Worm (Caenorhabditis elegans) whole organism, young adult: ENCODE measurements around the gene C52E4.7.

Experiments used
- B0261.1 ChIP-seq: sonication (generic microtip); optimal IDR thresholded peaks from 2 replicates; lab custom pipeline; 2016; ENCODE audit warnings: mild to moderate bottlenecking, missing genetic modification characterization, moderate library complexity, missing compliant biosample characterization
- F22D6.2 ChIP-seq: sonication (generic microtip); optimal IDR thresholded peaks from 2 replicates; lab custom pipeline; 2016; ENCODE audit warnings: mild to moderate bottlenecking, missing genetic modification characterization, missing compliant biosample characterization
- F33H1.4 ChIP-seq: fragments of 200-800 bp; sonication (Bioruptor generic); IDR thresholded peaks from 2 replicates; pipeline ENCODE4 v1.3.6; 2022; ENCODE audit warnings: missing genetic modification reagents, missing genetic modification characterization, missing compliant biosample characterization
- F49E8.2 ChIP-seq: sonication (generic microtip); optimal IDR thresholded peaks from 3 replicates; lab custom pipeline; 2017; ENCODE audit warnings: missing genetic modification characterization, mild to moderate bottlenecking, missing compliant biosample characterization, antibody characterized with exemption, moderate library complexity; ENCODE audit not compliant: insufficient read depth
- F52B5.7 ChIP-seq: sonication (generic microtip); optimal IDR thresholded peaks from 2 replicates; lab custom pipeline; 2016; ENCODE audit warnings: mild to moderate bottlenecking, missing genetic modification characterization, missing compliant biosample characterization
- F57A8.1 ChIP-seq: fragments of 200-800 bp; sonication (Bioruptor generic); optimal IDR thresholded peaks from 2 replicates; lab custom pipeline; 2018; ENCODE audit warnings: mild to moderate bottlenecking, missing genetic modification characterization, moderate library complexity, missing compliant biosample characterization
- Y53F4B.3 ChIP-seq: fragments of 200-800 bp; sonication (Bioruptor generic); IDR thresholded peaks from 2 replicates; pipeline ENCODE4 v1.3.6; 2022; ENCODE audit warnings: missing genetic modification reagents, missing genetic modification characterization, missing compliant biosample characterization
- Y53G8AR.9 ChIP-seq: fragments of 200-800 bp; sonication (Bioruptor generic); conservative IDR thresholded peaks from 2 replicates; pipeline ENCODE4 v1.3.6; 2022; ENCODE audit warnings: missing genetic modification reagents, missing genetic modification characterization, missing compliant biosample characterization
- Y56A3A.18 ChIP-seq: fragments of 200-800 bp; sonication (Bioruptor generic); IDR thresholded peaks from 2 replicates; pipeline ENCODE4 v1.3.6; 2022; ENCODE audit warnings: missing genetic modification reagents, missing genetic modification characterization, missing compliant biosample characterization
- Y79H2A.3 ChIP-seq: fragments of 200-800 bp; sonication (Bioruptor generic); conservative IDR thresholded peaks from 2 replicates; pipeline ENCODE4 v1.3.6; 2022; ENCODE audit warnings: missing genetic modification reagents, missing genetic modification characterization, missing compliant biosample characterization
- akir-1 ChIP-seq: fragments of 200-800 bp; sonication (Bioruptor generic); optimal IDR thresholded peaks from 2 replicates; lab custom pipeline; 2018; ENCODE audit warnings: mild to moderate bottlenecking, missing genetic modification characterization, moderate library complexity, missing compliant biosample characterization
- ama-1 ChIP-seq, 3 experiments: fragments of 150-350 bp in 1 of 3; sonication (generic microtip) in 2 of 3; optimal IDR thresholded peaks; 2 replicates each; lab custom pipeline; 2014 to 2018; ENCODE audit warnings: missing biosample characterization in 2 of 3, missing genetic modification characterization in 2 of 3, missing genetic modification reagents in 2 of 3
- aptf-2 ChIP-seq: fragments of 200-800 bp; sonication (Bioruptor generic); conservative IDR thresholded peaks from 2 replicates; pipeline ENCODE4 v1.3.6; 2022; ENCODE audit warnings: missing genetic modification reagents, missing genetic modification characterization, missing compliant biosample characterization
- aptf-3 ChIP-seq: fragments of 200-800 bp; sonication (Bioruptor generic); IDR thresholded peaks from 2 replicates; pipeline ENCODE4 v1.3.6; 2022; ENCODE audit warnings: missing genetic modification characterization, missing compliant biosample characterization
- attf-3 ChIP-seq: fragments of 200-800 bp; sonication (Bioruptor generic); conservative IDR thresholded peaks from 2 replicates; pipeline ENCODE4 v1.3.6; 2022; ENCODE audit warnings: missing genetic modification reagents, missing genetic modification characterization, missing compliant biosample characterization
- attf-6 ChIP-seq: fragments of 200-800 bp; sonication (Bioruptor generic); IDR thresholded peaks from 2 replicates; pipeline ENCODE4 v1.3.6; 2022; ENCODE audit warnings: missing genetic modification reagents, missing genetic modification characterization, missing compliant biosample characterization
- ceh-40 ChIP-seq: fragments of 200-800 bp; sonication (Bioruptor generic); IDR thresholded peaks from 2 replicates; pipeline ENCODE4 v1.3.6; 2022; ENCODE audit warnings: missing genetic modification characterization, missing compliant biosample characterization
- ceh-91 ChIP-seq: fragments of 200-800 bp; sonication (Bioruptor generic); IDR thresholded peaks from 2 replicates; pipeline ENCODE4 v1.3.6; 2022; ENCODE audit warnings: missing genetic modification reagents, missing genetic modification characterization, missing compliant biosample characterization
- die-1 ChIP-seq: sonication (generic microtip); optimal IDR thresholded peaks from 2 replicates; lab custom pipeline; 2016; ENCODE audit warnings: missing genotype, mild to moderate bottlenecking, missing genetic modification characterization, missing compliant biosample characterization
- efl-1 ChIP-seq: fragments of 150-350 bp; optimal IDR thresholded peaks from 2 replicates; lab custom pipeline; 2014; ENCODE audit warnings: missing biosample characterization, missing genetic modification reagents, missing genetic modification characterization
- egl-18 ChIP-seq: fragments of 200-800 bp; sonication (Bioruptor generic); IDR thresholded peaks from 2 replicates; pipeline ENCODE4 v1.3.6; 2022; ENCODE audit warnings: missing genetic modification reagents, missing genetic modification characterization, missing compliant biosample characterization
- egrh-3 ChIP-seq: fragments of 200-800 bp; sonication (Bioruptor generic); IDR thresholded peaks from 2 replicates; pipeline ENCODE4 v1.3.6; 2022; ENCODE audit warnings: missing genetic modification reagents, missing genetic modification characterization, missing compliant biosample characterization
- gei-17 ChIP-seq: fragments of 200-800 bp; sonication (Bioruptor generic); optimal IDR thresholded peaks from 2 replicates; lab custom pipeline; 2018; ENCODE audit warnings: mild to moderate bottlenecking, missing genetic modification characterization, missing compliant biosample characterization
- him-1 ChIP-seq: sonication (generic microtip); optimal IDR thresholded peaks from 2 replicates; lab custom pipeline; 2016; ENCODE audit warnings: missing genotype, missing genetic modification reagents, missing genetic modification characterization, missing compliant biosample characterization
- hlh-12 ChIP-seq: sonication (generic microtip); optimal IDR thresholded peaks from 2 replicates; lab custom pipeline; 2016; ENCODE audit warnings: missing genetic modification characterization, missing compliant biosample characterization
- hlh-26 ChIP-seq: fragments of 200-800 bp; sonication (Bioruptor generic); conservative IDR thresholded peaks from 2 replicates; pipeline ENCODE4 v1.3.6; 2022; ENCODE audit warnings: missing genetic modification reagents, missing genetic modification characterization, missing compliant biosample characterization
- hrde-1 ChIP-seq: sonication (generic microtip); optimal IDR thresholded peaks from 2 replicates; lab custom pipeline; 2016; ENCODE audit warnings: missing genetic modification characterization, mild to moderate bottlenecking, missing compliant biosample characterization, moderate library complexity, missing genotype, missing genetic modification reagents, borderline replicate concordance
- let-607 ChIP-seq, 2 experiments: fragments of 200-800 bp in 1 of 2; sonication (Bioruptor generic) in 1 of 2; sonication (generic microtip) in 1 of 2; optimal IDR thresholded peaks; 2 replicates each; lab custom pipeline; 2016 to 2018; ENCODE audit warnings: mild to moderate bottlenecking in 2 of 2, missing compliant biosample characterization in 2 of 2, missing genetic modification characterization in 2 of 2, moderate library complexity in 2 of 2, missing genotype in 1 of 2
- lin-40 ChIP-seq: sonication (generic microtip); optimal IDR thresholded peaks from 2 replicates; lab custom pipeline; 2016; ENCODE audit warnings: missing genetic modification characterization, mild to moderate bottlenecking, missing compliant biosample characterization, missing genotype, missing genetic modification reagents
- lsy-27 ChIP-seq: sonication (generic microtip); optimal IDR thresholded peaks from 2 replicates; lab custom pipeline; 2017; ENCODE audit warnings: missing genetic modification characterization, mild to moderate bottlenecking, missing compliant biosample characterization, antibody characterized with exemption, missing genotype, borderline replicate concordance; ENCODE audit not compliant: insufficient read depth
- madf-10 ChIP-seq: sonication (generic microtip); optimal IDR thresholded peaks from 2 replicates; lab custom pipeline; 2016; ENCODE audit warnings: mild to moderate bottlenecking, missing genetic modification characterization, missing compliant biosample characterization
- madf-6 ChIP-seq: fragments of 200-800 bp; sonication (Bioruptor generic); IDR thresholded peaks from 2 replicates; pipeline ENCODE4 v1.3.6; 2022; ENCODE audit warnings: missing genetic modification reagents, missing genetic modification characterization, missing compliant biosample characterization
- mel-28 ChIP-seq: sonication (generic microtip); optimal IDR thresholded peaks from 2 replicates; lab custom pipeline; 2016; ENCODE audit warnings: borderline replicate concordance, mild to moderate bottlenecking, missing genetic modification characterization, missing compliant biosample characterization
- nhr-120 ChIP-seq: fragments of 200-800 bp; sonication (Bioruptor generic); IDR thresholded peaks from 2 replicates; pipeline ENCODE4 v1.3.6; 2022; ENCODE audit warnings: missing genetic modification characterization, missing compliant biosample characterization
- nhr-179 ChIP-seq: sonication (generic microtip); optimal IDR thresholded peaks from 2 replicates; lab custom pipeline; 2016; ENCODE audit warnings: mild to moderate bottlenecking, missing genetic modification characterization, missing compliant biosample characterization
- nhr-27 ChIP-seq: fragments of 200-800 bp; sonication (Bioruptor generic); optimal IDR thresholded peaks from 2 replicates; lab custom pipeline; 2018; ENCODE audit warnings: mild to moderate bottlenecking, missing genetic modification characterization, moderate library complexity, missing compliant biosample characterization
- nhr-90 ChIP-seq: sonication (generic microtip); optimal IDR thresholded peaks from 2 replicates; lab custom pipeline; 2016; ENCODE audit warnings: missing genotype, mild to moderate bottlenecking, missing genetic modification characterization, missing compliant biosample characterization
- pha-4 ChIP-seq: fragments of 150-350 bp; sonication (generic microtip); optimal IDR thresholded peaks from 2 replicates; lab custom pipeline; 2014; ENCODE audit warnings: missing biosample characterization, missing genetic modification reagents, missing genetic modification characterization
- repo-1 ChIP-seq: sonication (generic microtip); optimal IDR thresholded peaks from 2 replicates; lab custom pipeline; 2017; ENCODE audit warnings: mild to moderate bottlenecking, missing genetic modification characterization, missing compliant biosample characterization
- snpc-1.1 ChIP-seq: sonication (generic microtip); optimal IDR thresholded peaks from 2 replicates; lab custom pipeline; 2017; ENCODE audit warnings: missing genetic modification characterization, mild to moderate bottlenecking, missing compliant biosample characterization, antibody characterized with exemption, moderate library complexity, missing genotype, missing genetic modification reagents; ENCODE audit not compliant: insufficient read depth
- tbp1 ChIP-seq: fragments of 200-800 bp; sonication (Bioruptor generic); optimal IDR thresholded peaks from 2 replicates; lab custom pipeline; 2018; ENCODE audit warnings: mild to moderate bottlenecking, missing genetic modification characterization, missing compliant biosample characterization
- tlf-1 ChIP-seq: fragments of 200-800 bp; sonication (Bioruptor generic); optimal IDR thresholded peaks from 2 replicates; lab custom pipeline; 2018; ENCODE audit warnings: mild to moderate bottlenecking, missing genetic modification characterization, missing compliant biosample characterization
- ztf-22 ChIP-seq: fragments of 200-800 bp; sonication (Bioruptor generic); optimal IDR thresholded peaks from 2 replicates; lab custom pipeline; 2018; ENCODE audit warnings: mild to moderate bottlenecking, missing genetic modification characterization, moderate library complexity, missing compliant biosample characterization
- ztf-26 ChIP-seq: sonication (generic microtip); optimal IDR thresholded peaks from 2 replicates; lab custom pipeline; 2017; ENCODE audit warnings: missing genetic modification characterization, missing compliant biosample characterization
- ztf-28 ChIP-seq: fragments of 200-800 bp; sonication (Bioruptor generic); IDR thresholded peaks from 2 replicates; pipeline ENCODE4 v1.3.6; 2022; ENCODE audit warnings: missing genetic modification reagents, missing genetic modification characterization, missing compliant biosample characterization

Gene C52E4.7

ce11 chrV:12001747-12002456 lies 7.8 kb downstream of the C52E4.7 start, which contains the start of gene gcy-33:
TSS of gene gcy-33 (minus strand) at chrV:12001797.
- TF ChIP-seq aptf-2 (no peak), him-1 (tag; lab: Kevin White, UChicago) (peak; percentile 93), tlf-1 (GFP tag; lab: Kevin White, UChicago) (peak; percentile 75), F33H1.4 (peak; percentile 29; the same call in 1 of the 2 replicates), F52B5.7 (tag; lab: Kevin White, UChicago) (peak; percentile 85), Y53F4B.3 (GFP tag; lab: Robert Waterston, UW) (0 out of 2 replicates have a peak, but pooled peaks have one; percentile 32), F57A8.1 (GFP tag; lab: Kevin White, UChicago) (peak; percentile 83), gei-17 (GFP tag; lab: Kevin White, UChicago) (peak; percentile 77), F49E8.2 (peak; percentile 59), B0261.1 (peak; percentile 95), snpc-1.1 (tag; lab: Kevin White, UChicago) (no peak), egrh-3 (peak; percentile 43; the same call in 1 of the 2 replicates), ceh-40 (GFP tag; lab: Robert Waterston, UW) (peak; percentile 12; the same call in 1 of the 2 replicates), attf-6 (no peak; the same call in 1 of the 2 replicates), nhr-179 (tag; lab: Kevin White, UChicago) (peak; percentile 61), ztf-28 (GFP tag; lab: Robert Waterston, UW) (peak; percentile 74; the same call in 1 of the 2 replicates), hlh-26 (GFP tag; lab: Robert Waterston, UW) (no peak), tbp1 (peak; percentile 99), lsy-27 (tag; lab: Kevin White, UChicago) (peak; percentile 64), die-1 (tag; lab: Kevin White, UChicago) (peak; percentile 89), ztf-26 (tag; lab: Kevin White, UChicago) (peak; percentile 86), akir-1 (GFP tag; lab: Kevin White, UChicago) (peak; percentile 66), efl-1 (GFP tag; lab: Kevin White, UChicago) (no peak), Y53G8AR.9 (GFP tag; lab: Robert Waterston, UW) (peak; percentile 66; the same call in 1 of the 2 replicates), nhr-90 (peak; percentile 94), F22D6.2 (tag; lab: Kevin White, UChicago) (peak; percentile 23), hrde-1 (tag; lab: Kevin White, UChicago) (peak; percentile 83), hlh-12 (tag; lab: Kevin White, UChicago) (peak; percentile 64), madf-10 (tag; lab: Kevin White, UChicago) (peak; percentile 89), egl-18 (GFP tag; lab: Robert Waterston, UW) (no peak), attf-3 (GFP tag; lab: Robert Waterston, UW) (peak; percentile 67), nhr-27 (peak; percentile 81), ceh-91 (no peak), repo-1 (tag; lab: Kevin White, UChicago) (peak; percentile 93), aptf-3 (GFP tag; lab: Robert Waterston, UW) (0 out of 2 replicates have a peak, but pooled peaks have one; percentile 62), mel-28 (no peak), Y79H2A.3 (0 out of 2 replicates have a peak, but pooled peaks have one; percentile 19), madf-6 (GFP tag; lab: Robert Waterston, UW) (peak; percentile 70), lin-40 (peak; percentile 87), let-607 (tag; optimal IDR thresholded peaks at IDR 0.05; lab: Kevin White, UChicago) (peak; percentile 41 to 76), ama-1 (optimal IDR thresholded peaks at IDR 0.05; lab: Kevin White, UChicago) (no peak), ama-1 (GFP tag; optimal IDR thresholded peaks at IDR 0.05; lab: Kevin White, UChicago) (peak; percentile 13 to 80), Y56A3A.18 (peak; percentile 92), nhr-120 (GFP tag; lab: Robert Waterston, UW) (0 out of 2 replicates have a peak, but pooled peaks have one; percentile 67), pha-4 (tag; lab: Kevin White, UChicago) (no peak), ztf-22 (peak; percentile 94)
